Fruit fly (Drosophila melanogaster) whole organism, embryonic: Measurements from ENCODE around the gene glu.
A peak's percentile ranks its signal among the peaks of the same experiment; 100 is the strongest.

ENCODE experiments used
- Bdp1 ChIP-seq: fragments of 200-800 bp; sonication (Bioruptor generic); optimal IDR thresholded peaks from 3 replicates; lab custom pipeline; 2016; ENCODE audit warnings: missing biosample characterization, missing genetic modification characterization
- CG10431 ChIP-seq: fragments of 200-800 bp; sonication (Bioruptor generic); optimal IDR thresholded peaks from 3 replicates; lab custom pipeline; 2018; ENCODE audit warnings: missing biosample characterization, mild to moderate bottlenecking, missing genetic modification characterization
- CG12219 ChIP-seq: fragments of 200-800 bp; sonication (Bioruptor generic); optimal IDR thresholded peaks from 3 replicates; lab custom pipeline; 2018; ENCODE audit warnings: missing biosample characterization, mild to moderate bottlenecking, missing genetic modification characterization
- CG13424 ChIP-seq: fragments of 200-800 bp; sonication (Bioruptor generic); optimal IDR thresholded peaks from 2 replicates; lab custom pipeline; 2019; ENCODE audit warnings: missing biosample characterization, mild to moderate bottlenecking, missing genetic modification characterization, moderate library complexity
- CG13775 ChIP-seq: fragments of 200-800 bp; sonication (Bioruptor generic); optimal IDR thresholded peaks from 3 replicates; lab custom pipeline; 2017; ENCODE audit warnings: missing biosample characterization, mild to moderate bottlenecking, missing genetic modification characterization
- CG15011 ChIP-seq: fragments of 200-800 bp; sonication (Bioruptor generic); optimal IDR thresholded peaks from 3 replicates; lab custom pipeline; 2018; ENCODE audit warnings: missing biosample characterization, mild to moderate bottlenecking, missing genetic modification characterization
- CG15479 ChIP-seq: fragments of 200-800 bp; sonication (Bioruptor generic); optimal IDR thresholded peaks from 3 replicates; lab custom pipeline; 2019; ENCODE audit warnings: missing biosample characterization, mild to moderate bottlenecking, missing genetic modification characterization, moderate library complexity
- CG16779 ChIP-seq: fragments of 200-800 bp; sonication (Bioruptor generic); IDR thresholded peaks from 2 replicates; pipeline ENCODE4 v1.3.6; 2022; ENCODE audit warnings: missing biosample characterization, missing genetic modification characterization
- CG17568 ChIP-seq: fragments of 200-800 bp; sonication (Bioruptor generic); optimal IDR thresholded peaks from 2 replicates; lab custom pipeline; 2018; ENCODE audit warnings: missing biosample characterization, mild to moderate bottlenecking, missing genetic modification characterization, moderate library complexity
- CG2120 ChIP-seq: fragments of 200-800 bp; sonication (Bioruptor generic); optimal IDR thresholded peaks from 3 replicates; lab custom pipeline; 2016; ENCODE audit warnings: missing biosample characterization, missing genetic modification characterization
- CG2875 ChIP-seq: fragments of 200-800 bp; sonication (Bioruptor generic); optimal IDR thresholded peaks from 2 replicates; lab custom pipeline; 2017; ENCODE audit warnings: missing biosample characterization, mild to moderate bottlenecking, missing genetic modification characterization, missing genetic modification reagents
- CG34224 ChIP-seq: fragments of 200-800 bp; sonication (Bioruptor generic); IDR thresholded peaks from 3 replicates; pipeline ENCODE4 v1.3.6; 2022; ENCODE audit warnings: missing biosample characterization, missing genetic modification characterization; ENCODE audit not compliant: partially characterized antibody
- CG6654 ChIP-seq: fragments of 200-800 bp; sonication (Bioruptor generic); optimal IDR thresholded peaks from 2 replicates; lab custom pipeline; 2017; ENCODE audit warnings: missing biosample characterization, mild to moderate bottlenecking, missing genetic modification characterization
- CG7928 ChIP-seq: fragments of 200-800 bp; sonication (Bioruptor generic); optimal IDR thresholded peaks from 2 replicates; lab custom pipeline; 2017; ENCODE audit warnings: missing biosample characterization, mild to moderate bottlenecking, missing genetic modification characterization
- CG9932 ChIP-seq: fragments of 200-800 bp; sonication (Bioruptor generic); IDR thresholded peaks from 2 replicates; pipeline ENCODE4 v1.3.6; 2022; ENCODE audit warnings: missing biosample characterization, missing genetic modification characterization
- D ChIP-seq, 2 experiments: fragments of 200-800 bp in 1 of 2; fragments of >200 bp in 1 of 2; sonication (Bioruptor generic) in 1 of 2; optimal IDR thresholded peaks; 2 replicates in 1 of 2; 3 replicates in 1 of 2; lab custom pipeline; 2017; ENCODE audit warnings: mild to moderate bottlenecking in 1 of 2, missing biosample characterization in 1 of 2, missing genetic modification characterization in 1 of 2, missing genetic modification reagents in 1 of 2
- Doc3 ChIP-seq: fragments of 200-800 bp; sonication (Bioruptor generic); IDR thresholded peaks from 3 replicates; pipeline ENCODE4 v1.3.6; 2022; ENCODE audit warnings: missing biosample characterization, missing genetic modification characterization; ENCODE audit not compliant: partially characterized antibody
- H15 ChIP-seq: fragments of 200-800 bp; sonication (Bioruptor generic); IDR thresholded peaks from 3 replicates; pipeline ENCODE4 v1.3.6; 2022; ENCODE audit warnings: missing biosample characterization, missing genetic modification characterization
- Hmx ChIP-seq: fragments of 200-800 bp; sonication (Bioruptor generic); optimal IDR thresholded peaks from 2 replicates; lab custom pipeline; 2016; ENCODE audit warnings: missing biosample characterization, missing genetic modification characterization
- Hr3 ChIP-seq: fragments of 200-800 bp; sonication (Bioruptor generic); optimal IDR thresholded peaks from 3 replicates; lab custom pipeline; 2016; ENCODE audit warnings: missing biosample characterization, missing genetic modification characterization
- MBD-R2 ChIP-seq: fragments of 200-800 bp; sonication (Bioruptor generic); IDR thresholded peaks from 2 replicates; pipeline ENCODE4 v1.3.6; 2022; ENCODE audit warnings: missing biosample characterization, missing genetic modification characterization
- Med ChIP-seq: fragments of 200-800 bp; sonication (Bioruptor generic); peaks from one replicate; lab custom pipeline; 2016; ENCODE audit warnings: missing biosample characterization, missing genetic modification characterization, mild to moderate bottlenecking, inconsistent platforms, moderate library complexity
- Mrtf ChIP-seq: fragments of 200-800 bp; sonication (Bioruptor generic); IDR thresholded peaks from 3 replicates; pipeline ENCODE4 v1.3.6; 2022; ENCODE audit warnings: missing biosample characterization, missing genetic modification characterization
- Nf-YB ChIP-seq: fragments of 200-800 bp; sonication (Bioruptor generic); optimal IDR thresholded peaks from 3 replicates; lab custom pipeline; 2019; ENCODE audit warnings: missing biosample characterization, mild to moderate bottlenecking, missing genetic modification characterization, moderate library complexity
- Optix ChIP-seq: fragments of 200-800 bp; sonication (Bioruptor generic); IDR thresholded peaks from 3 replicates; pipeline ENCODE4 v1.3.6; 2022; ENCODE audit warnings: missing biosample characterization, missing genetic modification characterization
- Rx ChIP-seq: fragments of 200-800 bp; sonication (Bioruptor generic); IDR thresholded peaks from 2 replicates; pipeline ENCODE4 v1.3.6; 2022; ENCODE audit warnings: missing biosample characterization, missing genetic modification characterization
- Six4 ChIP-seq: fragments of 200-800 bp; sonication (Bioruptor generic); optimal IDR thresholded peaks from 2 replicates; lab custom pipeline; 2016; ENCODE audit warnings: missing biosample characterization, missing genetic modification characterization
- Xrp1 ChIP-seq: fragments of 200-800 bp; sonication (Bioruptor generic); IDR thresholded peaks from 2 replicates; pipeline ENCODE4 v1.3.6; 2022; ENCODE audit warnings: missing biosample characterization, missing genetic modification characterization
- ara ChIP-seq: fragments of 200-800 bp; sonication (Bioruptor generic); IDR thresholded peaks from 2 replicates; pipeline ENCODE4 v1.3.6; 2022; ENCODE audit warnings: missing biosample characterization, missing genetic modification characterization
- bowl ChIP-seq: fragments of 200-800 bp; sonication (Bioruptor generic); IDR thresholded peaks from 2 replicates; pipeline ENCODE4 v1.3.6; 2022; ENCODE audit warnings: missing biosample characterization, missing genetic modification characterization
- chn ChIP-seq: fragments of 200-800 bp; sonication (Bioruptor generic); optimal IDR thresholded peaks from 2 replicates; lab custom pipeline; 2016; ENCODE audit warnings: missing biosample characterization, missing genetic modification characterization
- eve ChIP-seq, 2 experiments: fragments of >200 bp; optimal IDR thresholded peaks; 2 replicates each; lab custom pipeline; 2017; ENCODE audit warnings: missing biosample characterization in 2 of 2, missing genetic modification characterization in 2 of 2
- fru ChIP-seq: fragments of >200 bp; optimal IDR thresholded peaks from 2 replicates; lab custom pipeline; 2017
- h ChIP-seq: fragments of >200 bp; optimal IDR thresholded peaks from 2 replicates; lab custom pipeline; 2017
- ham ChIP-seq: fragments of 200-800 bp; sonication (Bioruptor generic); IDR thresholded peaks from 2 replicates; pipeline ENCODE4 v1.3.6; 2022; ENCODE audit warnings: missing biosample characterization, missing genetic modification characterization
- hth ChIP-seq: fragments of >200 bp; optimal IDR thresholded peaks from 2 replicates; lab custom pipeline; 2017; ENCODE audit warnings: inconsistent platforms
- inv ChIP-seq: fragments of 200-800 bp; sonication (Bioruptor generic); IDR thresholded peaks from 2 replicates; pipeline ENCODE4 v1.3.6; 2022; ENCODE audit warnings: missing biosample characterization, missing genetic modification characterization; ENCODE audit not compliant: partially characterized antibody
- jing ChIP-seq: fragments of 200-800 bp; sonication (Bioruptor generic); optimal IDR thresholded peaks from 2 replicates; lab custom pipeline; 2018; ENCODE audit warnings: missing biosample characterization, mild to moderate bottlenecking, missing genetic modification characterization
- kni ChIP-seq: fragments of 200-800 bp; sonication (Bioruptor generic); optimal IDR thresholded peaks from 3 replicates; lab custom pipeline; 2017; ENCODE audit warnings: mild to moderate bottlenecking, missing biosample characterization, missing genetic modification reagents, missing genetic modification characterization
- maf-S ChIP-seq: fragments of 200-800 bp; sonication (Bioruptor generic); optimal IDR thresholded peaks from 2 replicates; lab custom pipeline; 2016; ENCODE audit warnings: missing biosample characterization, missing genetic modification characterization
- prd ChIP-seq, 3 experiments: fragments of >200 bp in 2 of 3; fragments of 200-800 bp in 1 of 3; sonication (Bioruptor generic) in 1 of 3; optimal IDR thresholded peaks in 2 of 3; IDR thresholded peaks in 1 of 3; 2 replicates in 2 of 3; 3 replicates in 1 of 3; pipeline versions ENCODE4 v1.3.6 to Lab custom; 2017 to 2022; ENCODE audit warnings: missing biosample characterization in 1 of 3, missing genetic modification characterization in 1 of 3
- rib ChIP-seq: fragments of 200-800 bp; sonication (Bioruptor generic); IDR thresholded peaks from 2 replicates; pipeline ENCODE4 v1.3.6; 2022; ENCODE audit warnings: missing biosample characterization, missing genetic modification characterization
- salm ChIP-seq: fragments of 200-800 bp; sonication (Bioruptor generic); optimal IDR thresholded peaks from 2 replicates; lab custom pipeline; 2018; ENCODE audit warnings: missing biosample characterization, mild to moderate bottlenecking, missing genetic modification characterization
- scrt ChIP-seq: fragments of 200-800 bp; sonication (Bioruptor generic); optimal IDR thresholded peaks from 2 replicates; lab custom pipeline; 2018; ENCODE audit warnings: missing biosample characterization, mild to moderate bottlenecking, missing genetic modification characterization, moderate library complexity
- sens ChIP-seq: fragments of 200-800 bp; sonication (Bioruptor generic); peaks from one replicate; lab custom pipeline; 2016; ENCODE audit warnings: missing biosample characterization, missing genetic modification characterization
- so ChIP-seq: fragments of 200-800 bp; sonication (Bioruptor generic); IDR thresholded peaks from 3 replicates; pipeline ENCODE4 v1.3.6; 2022; ENCODE audit warnings: missing biosample characterization, missing genetic modification characterization
- tll ChIP-seq, 2 experiments: fragments of 200-800 bp in 1 of 2; fragments of >200 bp in 1 of 2; sonication (Bioruptor generic) in 1 of 2; optimal IDR thresholded peaks; 2 replicates each; lab custom pipeline; 2017 to 2019; ENCODE audit warnings: missing biosample characterization in 2 of 2, missing genetic modification characterization in 2 of 2, mild to moderate bottlenecking in 1 of 2, moderate library complexity in 1 of 2
- vvl ChIP-seq: fragments of 200-800 bp; sonication (Bioruptor generic); IDR thresholded peaks from 2 replicates; pipeline ENCODE4 v1.3.6; 2022; ENCODE audit warnings: missing biosample characterization, missing genetic modification characterization

glu gene

dm6 chr2L:16710677-16711076 is 27.5 kb downstream of the glu start (continued):
- TF ChIP-seq CG34224 (GFP tag; lab: Robert Waterston, UW): no peak
- peak; percentile 86 for TF ChIP-seq CG10431
- TF ChIP-seq D (optimal IDR thresholded peaks at IDR 0.05; lab: Kevin White, UChicago): no peak
- no peak for TF ChIP-seq D (GFP tag; optimal IDR thresholded peaks at IDR 0.05; lab: Kevin White, UChicago)
- TF ChIP-seq Six4: no peak
- TF ChIP-seq kni (GFP tag; lab: Kevin White, UChicago): peak; percentile 68
- TF ChIP-seq h (lab: Kevin White, UChicago): no peak
- peak; percentile 18 for TF ChIP-seq CG2875 (GFP tag; lab: Kevin White, UChicago)
- TF ChIP-seq Xrp1 (GFP tag; lab: Robert Waterston, UW): 0 out of 2 replicates have a peak, but pooled peaks have one; percentile 11
- no peak for TF ChIP-seq CG13424 (tag; lab: Kevin White, UChicago)
- TF ChIP-seq Hmx (GFP tag; lab: Kevin White, UChicago): no peak
- peak in 1 of 2 experiments; percentile 31 for TF ChIP-seq eve (GFP tag; optimal IDR thresholded peaks at IDR 0.05; lab: Kevin White, UChicago)
- TF ChIP-seq CG13775 (GFP tag; lab: Kevin White, UChicago): no peak
- no peak for TF ChIP-seq maf-S
- TF ChIP-seq CG2120 (GFP tag; lab: Kevin White, UChicago): no peak
- TF ChIP-seq, all 482 proteins: peak for 15

dm6 chr2L:16710234-16710633 is 28.0 kb downstream of the glu start:
- peak; percentile 60 for TF ChIP-seq sens
- TF ChIP-seq Optix: 0 out of 3 replicates have a peak, but pooled peaks have one; percentile 12
- peak; percentile 60; the same call in 1 of the 2 replicates for TF ChIP-seq vvl
- peak; percentile 8 for TF ChIP-seq salm (tag; lab: Kevin White, UChicago)
- TF ChIP-seq prd (optimal IDR thresholded peaks at IDR 0.05; lab: Kevin White, UChicago): no peak
- TF ChIP-seq prd (GFP tag; IDR thresholded peaks at IDR 0.05; lab: Robert Waterston, UW): no peak
- TF ChIP-seq H15 (GFP tag; lab: Robert Waterston, UW): no peak
- peak; percentile 62 for TF ChIP-seq Med
- TF ChIP-seq CG17568: peak; percentile 32
- TF ChIP-seq so (GFP tag; lab: Robert Waterston, UW): no peak
- TF ChIP-seq, all 482 proteins: peak for 6

dm6 chr2L:16709693-16710092 is 28.5 kb downstream of the glu start:
- TF ChIP-seq hth: no peak
- peak; percentile 76; the same call in 1 of the 2 replicates for TF ChIP-seq bowl (GFP tag; lab: Robert Waterston, UW)
- TF ChIP-seq CG12219 (GFP tag; lab: Kevin White, UChicago): peak; percentile 67
- no peak for TF ChIP-seq CG15479 (GFP tag; lab: Kevin White, UChicago)
- peak; percentile 18 for TF ChIP-seq chn
- no peak for TF ChIP-seq tll (GFP tag; optimal IDR thresholded peaks at IDR 0.05; lab: Kevin White, UChicago)
- peak; percentile 55 for TF ChIP-seq Nf-YB (GFP tag; lab: Kevin White, UChicago)
- TF ChIP-seq fru: no peak
- no peak for TF ChIP-seq Doc3 (GFP tag; lab: Robert Waterston, UW)
- no peak for TF ChIP-seq scrt (GFP tag; lab: Kevin White, UChicago)
- TF ChIP-seq H15 (GFP tag; lab: Robert Waterston, UW): no peak
- no peak for TF ChIP-seq ara (GFP tag; lab: Robert Waterston, UW)
- peak; percentile 69; the same call in 2 of the 3 replicates for TF ChIP-seq Mrtf (GFP tag; lab: Robert Waterston, UW)
- no peak for TF ChIP-seq CG16779 (GFP tag; lab: Robert Waterston, UW)
- no peak for TF ChIP-seq CG6654
- TF ChIP-seq CG15011: no peak
- peak; percentile 62 for TF ChIP-seq CG17568
- no peak for TF ChIP-seq Rx (GFP tag; lab: Robert Waterston, UW)
- TF ChIP-seq Hr3: peak; percentile 64
- TF ChIP-seq Bdp1 (GFP tag; lab: Kevin White, UChicago): no peak
- TF ChIP-seq ham (GFP tag; lab: Robert Waterston, UW): no peak
- TF ChIP-seq rib (GFP tag; lab: Robert Waterston, UW): no peak
- no peak for TF ChIP-seq kni (GFP tag; lab: Kevin White, UChicago)
- no peak for TF ChIP-seq CG7928
- TF ChIP-seq CG10431: no peak
- TF ChIP-seq inv: no peak
- TF ChIP-seq jing (GFP tag; lab: Kevin White, UChicago): peak; percentile 54
- TF ChIP-seq MBD-R2 (GFP tag; lab: Robert Waterston, UW): peak; percentile 33; the same call in 1 of the 2 replicates
- TF ChIP-seq CG9932 (GFP tag; lab: Robert Waterston, UW): peak; percentile 74
